Worm (Caenorhabditis elegans): ENCODE data around the gene clec-171.
A peak's percentile ranks its signal among the peaks of the same experiment; 100 is the strongest.

The clec-171 gene

ce11 chrIV:1388079-1388478 is 39.1 kb downstream of the clec-171 start (continued):
- no peak for TF ChIP-seq aptf-3 (GFP tag; IDR thresholded peaks at IDR 0.05)
- no peak for TF ChIP-seq nhr-27 (tag; optimal IDR thresholded peaks at IDR 0.05)
- no peak for TF ChIP-seq ama-1 (optimal IDR thresholded peaks at IDR 0.05)
- peak in 1 of 2 experiments; percentile 47 for TF ChIP-seq ama-1 (GFP tag; optimal IDR thresholded peaks at IDR 0.05)
- no peak for TF ChIP-seq tlf-1 (GFP tag; optimal IDR thresholded peaks at IDR 0.05)
- TF ChIP-seq Y67H2A.10 (GFP tag; conservative IDR thresholded peaks at IDR 0.05): no peak
- TF ChIP-seq efl-1 (GFP tag; optimal IDR thresholded peaks at IDR 0.05): no peak
- 0 out of 2 replicates have a peak, but pooled peaks have one; percentile 47 for TF ChIP-seq madf-3 (GFP tag; IDR thresholded peaks at IDR 0.05)
- TF ChIP-seq let-607 (tag; optimal IDR thresholded peaks at IDR 0.05): no peak
- TF ChIP-seq dpl-1 (GFP tag; optimal IDR thresholded peaks at IDR 0.05): no peak
- TF ChIP-seq ztf-25 (GFP tag; IDR thresholded peaks at IDR 0.05): peak; percentile 95
- no peak for TF ChIP-seq B0035.1 (tag; optimal IDR thresholded peaks at IDR 0.05)
- TF ChIP-seq nhr-179 (tag; optimal IDR thresholded peaks at IDR 0.05): no peak
- TF ChIP-seq akir-1 (GFP tag; optimal IDR thresholded peaks at IDR 0.05): no peak
- TF ChIP-seq F49E8.2 (tag; optimal IDR thresholded peaks at IDR 0.05; ENCODE audit: insufficient read depth): no peak
- peak; percentile 2 for TF ChIP-seq chd-7 (tag; optimal IDR thresholded peaks at IDR 0.05)
- peak; percentile 33; the same call in 1 of the 2 replicates for TF ChIP-seq madf-6 (GFP tag; IDR thresholded peaks at IDR 0.05)
- TF ChIP-seq zim-3 (tag; optimal IDR thresholded peaks at IDR 0.05): peak; percentile 67
- TF ChIP-seq Y95B8A.8 (GFP tag; IDR thresholded peaks at IDR 0.05): peak; percentile 54; the same call in 1 of the 2 replicates
- TF ChIP-seq hmg-1.2 (GFP tag; IDR thresholded peaks at IDR 0.05): peak; percentile 74
- no peak for TF ChIP-seq fkh-3 (tag; optimal IDR thresholded peaks at IDR 0.05)
- TF ChIP-seq hlh-26 (GFP tag; conservative IDR thresholded peaks at IDR 0.05): no peak
- peak; percentile 70 for TF ChIP-seq lin-26 (GFP tag; IDR thresholded peaks at IDR 0.05)
- peak; percentile 96 for TF ChIP-seq tbp1 (GFP tag; optimal IDR thresholded peaks at IDR 0.05)
- no peak for TF ChIP-seq F37B4.10 (GFP tag; IDR thresholded peaks at IDR 0.05)
- no peak for TF ChIP-seq mxl-1 (tag; optimal IDR thresholded peaks at IDR 0.05)
- no peak for TF ChIP-seq ekl-4 (GFP tag; IDR thresholded peaks at IDR 0.05)
- 0 out of 2 replicates have a peak, but pooled peaks have one; percentile 41 for TF ChIP-seq pbrm-1 (GFP tag; IDR thresholded peaks at IDR 0.05)
- peak; percentile 35 for TF ChIP-seq ztf-26 (tag; optimal IDR thresholded peaks at IDR 0.05)
- peak in 1 of 3 experiments; percentile 46 for TF ChIP-seq lin-35 (GFP tag; optimal IDR thresholded peaks at IDR 0.05)
- TF ChIP-seq D2030.7 (GFP tag; IDR thresholded peaks at IDR 0.05): peak; percentile 30; the same call in 1 of the 2 replicates

ce11 chrIV:1385915-1386314 is 41.3 kb downstream of the clec-171 start, which contains the start of gene nhr-41:
nhr-41 (plus strand) TSS chrIV:1386215.
- no peak for TF ChIP-seq egrh-3 (GFP tag; IDR thresholded peaks at IDR 0.05)
- TF ChIP-seq B0035.1 (tag; optimal IDR thresholded peaks at IDR 0.05): no peak
- no peak for TF ChIP-seq F22D6.2 (tag; optimal IDR thresholded peaks at IDR 0.05)
- TF ChIP-seq egl-18 (GFP tag; IDR thresholded peaks at IDR 0.05): no peak
- TF ChIP-seq mes-4 (tag; optimal IDR thresholded peaks at IDR 0.05): no peak
- no peak for TF ChIP-seq ets-4 (GFP tag; optimal IDR thresholded peaks at IDR 0.05)
- no peak for TF ChIP-seq ceh-100 (GFP tag; IDR thresholded peaks at IDR 0.05)
- TF ChIP-seq lsl-1 (GFP tag; optimal IDR thresholded peaks at IDR 0.05): no peak
- no peak for TF ChIP-seq Y95B8A.8 (GFP tag; IDR thresholded peaks at IDR 0.05)
- TF ChIP-seq hmg-1.2 (GFP tag; IDR thresholded peaks at IDR 0.05): peak; percentile 15; the same call in 1 of the 2 replicates
- no peak for TF ChIP-seq F52B5.7 (tag; optimal IDR thresholded peaks at IDR 0.05)
- peak; percentile 61; the same call in 1 of the 2 replicates for TF ChIP-seq zfh-2 (GFP tag; conservative IDR thresholded peaks at IDR 0.05)
- TF ChIP-seq lin-54 (GFP tag; optimal IDR thresholded peaks at IDR 0.05): no peak
- no peak for TF ChIP-seq ceh-40 (GFP tag; IDR thresholded peaks at IDR 0.05)
- no peak for TF ChIP-seq attf-3 (GFP tag; conservative IDR thresholded peaks at IDR 0.05)
- 0 out of 2 replicates have a peak, but pooled peaks have one; percentile 10 for TF ChIP-seq dox-1 (GFP tag; IDR thresholded peaks at IDR 0.05)
- TF ChIP-seq bed-2 (GFP tag; IDR thresholded peaks at IDR 0.05): no peak
- no peak for TF ChIP-seq ztf-25 (GFP tag; IDR thresholded peaks at IDR 0.05)
- TF ChIP-seq akir-1 (GFP tag; optimal IDR thresholded peaks at IDR 0.05): no peak
